Fruit fly (Drosophila melanogaster): Measurements from ENCODE around the gene CG42366.

- TF ChIP-seq dsx (GFP tag; optimal IDR thresholded peaks at IDR 0.05; ENCODE audit: poor library complexity, severe bottlenecking) (peak; percentile 94), CG16779 (tag; optimal IDR thresholded peaks at IDR 0.05) (no peak)
These were observed 32.2 kb downstream of the CG42366 start, which contains the start of the genes CG4658 and CG5846 for dm6 chr2L:9956993-9957652.

Measured in whole organism, prepupa.